Worm (Caenorhabditis elegans) whole organism, late embryonic: ENCODE results near the gene R13H9.6.

Experiments
- C08G9.2 ChIP-seq: sonication (generic microtip); optimal IDR thresholded peaks from 2 replicates; lab custom pipeline; 2016; ENCODE audit warnings: mild to moderate bottlenecking, missing genetic modification characterization, moderate library complexity, missing compliant biosample characterization
- C38D4.7 ChIP-seq: fragments of 200-800 bp; sonication (Bioruptor generic); optimal IDR thresholded peaks from 2 replicates; lab custom pipeline; 2018; ENCODE audit warnings: mild to moderate bottlenecking, missing genetic modification characterization, moderate library complexity, missing compliant biosample characterization
- K09A11.1 ChIP-seq: sonication (generic microtip); optimal IDR thresholded peaks from 2 replicates; lab custom pipeline; 2017; ENCODE audit warnings: antibody characterized with exemption, mild to moderate bottlenecking, missing genetic modification characterization, missing compliant biosample characterization; ENCODE audit not compliant: insufficient read depth
- Y22D7AL.16 ChIP-seq: sonication (generic microtip); optimal IDR thresholded peaks from 2 replicates; lab custom pipeline; 2016; ENCODE audit warnings: missing genetic modification characterization, missing compliant biosample characterization
- ceh-14 ChIP-seq: sonication (generic microtip); optimal IDR thresholded peaks from 2 replicates; lab custom pipeline; 2016; ENCODE audit warnings: missing genotype, missing genetic modification characterization, missing compliant biosample characterization
- ceh-18 ChIP-seq: sonication (generic microtip); optimal IDR thresholded peaks from 2 replicates; lab custom pipeline; 2016; ENCODE audit warnings: missing genetic modification characterization, missing compliant biosample characterization
- ceh-2 ChIP-seq: sonication (generic microtip); optimal IDR thresholded peaks from 2 replicates; lab custom pipeline; 2016; ENCODE audit warnings: missing genotype, missing genetic modification characterization, missing compliant biosample characterization
- ceh-31 ChIP-seq: sonication (generic microtip); optimal IDR thresholded peaks from 2 replicates; lab custom pipeline; 2016; ENCODE audit warnings: missing genetic modification characterization, missing compliant biosample characterization
- ceh-45 ChIP-seq: fragments of 200-800 bp; sonication (Bioruptor generic); IDR thresholded peaks from 2 replicates; pipeline ENCODE4 v1.3.6; 2022; ENCODE audit warnings: missing genetic modification reagents, missing genetic modification characterization, missing compliant biosample characterization
- ceh-48 ChIP-seq: sonication (generic microtip); optimal IDR thresholded peaks from 2 replicates; lab custom pipeline; 2016; ENCODE audit warnings: missing genetic modification characterization, inconsistent platforms, missing compliant biosample characterization
- ceh-6 ChIP-seq: fragments of 200-800 bp; sonication (Bioruptor generic); optimal IDR thresholded peaks from 2 replicates; lab custom pipeline; 2018; ENCODE audit warnings: mild to moderate bottlenecking, missing genetic modification characterization, missing compliant biosample characterization
- che-1 ChIP-seq: sonication (generic microtip); optimal IDR thresholded peaks from 2 replicates; lab custom pipeline; 2016; ENCODE audit warnings: mild to moderate bottlenecking, missing genetic modification characterization, missing compliant biosample characterization
- dmd-4 ChIP-seq: sonication (generic microtip); optimal IDR thresholded peaks from 2 replicates; lab custom pipeline; 2016; ENCODE audit warnings: borderline replicate concordance, missing genetic modification characterization, missing compliant biosample characterization
- elt-2 ChIP-seq: sonication (generic microtip); optimal IDR thresholded peaks from 2 replicates; lab custom pipeline; 2016; ENCODE audit warnings: missing genetic modification reagents, missing genetic modification characterization, missing compliant biosample characterization
- eyg-1 ChIP-seq: sonication (generic microtip); optimal IDR thresholded peaks from 2 replicates; lab custom pipeline; 2016; ENCODE audit warnings: missing genotype, missing genetic modification characterization, missing compliant biosample characterization
- fkh-10 ChIP-seq: fragments of 150-350 bp; optimal IDR thresholded peaks from 2 replicates; lab custom pipeline; 2014; ENCODE audit warnings: missing biosample characterization, missing genetic modification reagents, missing genetic modification characterization
- gmeb-2 ChIP-seq: sonication (generic microtip); optimal IDR thresholded peaks from 2 replicates; lab custom pipeline; 2016; ENCODE audit warnings: missing genetic modification characterization, inconsistent platforms, missing compliant biosample characterization
- hlh-15 ChIP-seq: sonication (generic microtip); optimal IDR thresholded peaks from 2 replicates; lab custom pipeline; 2016; ENCODE audit warnings: missing genetic modification characterization, missing compliant biosample characterization
- lin-11 ChIP-seq: fragments of 200-800 bp; sonication (Bioruptor generic); optimal IDR thresholded peaks from 2 replicates; lab custom pipeline; 2018; ENCODE audit warnings: mild to moderate bottlenecking, missing genetic modification characterization, missing compliant biosample characterization
- madf-2 ChIP-seq: sonication (generic microtip); optimal IDR thresholded peaks from 2 replicates; lab custom pipeline; 2017; ENCODE audit warnings: missing genetic modification characterization, missing compliant biosample characterization
- mec-3 ChIP-seq: sonication (generic microtip); optimal IDR thresholded peaks from 2 replicates; lab custom pipeline; 2016; ENCODE audit warnings: borderline replicate concordance, missing genetic modification characterization, missing compliant biosample characterization
- nfya-1 ChIP-seq: sonication (generic microtip); optimal IDR thresholded peaks from 2 replicates; lab custom pipeline; 2017; ENCODE audit warnings: missing genetic modification characterization, mild to moderate bottlenecking, missing compliant biosample characterization, antibody characterized with exemption, moderate library complexity
- nhr-232 ChIP-seq: sonication (generic microtip); optimal IDR thresholded peaks from 2 replicates; lab custom pipeline; 2016; ENCODE audit warnings: missing genetic modification characterization, missing compliant biosample characterization
- npax-4 ChIP-seq: sonication (generic microtip); optimal IDR thresholded peaks from 2 replicates; lab custom pipeline; 2016; ENCODE audit warnings: missing genetic modification characterization, missing compliant biosample characterization
- pag-3 ChIP-seq: sonication (generic microtip); optimal IDR thresholded peaks from 2 replicates; lab custom pipeline; 2016; ENCODE audit warnings: missing compliant biosample characterization, missing genetic modification characterization, borderline replicate concordance
- pat-9 ChIP-seq: fragments of 200-800 bp; sonication (Bioruptor generic); optimal IDR thresholded peaks from 2 replicates; lab custom pipeline; 2018; ENCODE audit warnings: mild to moderate bottlenecking, missing genetic modification characterization, moderate library complexity, missing compliant biosample characterization
- pax-1 ChIP-seq: fragments of 150-350 bp; optimal IDR thresholded peaks from 2 replicates; lab custom pipeline; 2014; ENCODE audit warnings: missing biosample characterization, missing genetic modification characterization
- pha-2 ChIP-seq: sonication (generic microtip); optimal IDR thresholded peaks from 2 replicates; lab custom pipeline; 2017; ENCODE audit warnings: mild to moderate bottlenecking, missing genetic modification characterization, missing compliant biosample characterization
- sox-2 ChIP-seq: fragments of 200-800 bp; sonication (Bioruptor generic); IDR thresholded peaks from 2 replicates; pipeline ENCODE4 v1.3.6; 2022; ENCODE audit warnings: missing genetic modification reagents, missing genetic modification characterization, missing compliant biosample characterization
- sox-4 ChIP-seq: sonication (generic microtip); optimal IDR thresholded peaks from 2 replicates; lab custom pipeline; 2017; ENCODE audit warnings: mild to moderate bottlenecking, missing genetic modification characterization, inconsistent platforms, missing compliant biosample characterization
- syd-9 ChIP-seq: sonication (generic microtip); optimal IDR thresholded peaks from 2 replicates; lab custom pipeline; 2016; ENCODE audit warnings: mild to moderate bottlenecking, missing genetic modification characterization, moderate library complexity, missing compliant biosample characterization
- tbx-2 ChIP-seq: sonication (generic microtip); optimal IDR thresholded peaks from 2 replicates; lab custom pipeline; 2016; ENCODE audit warnings: missing genetic modification characterization, missing compliant biosample characterization
- ttx-3 ChIP-seq: sonication (generic microtip); optimal IDR thresholded peaks from 2 replicates; lab custom pipeline; 2016; ENCODE audit warnings: missing genetic modification reagents, missing genetic modification characterization, missing compliant biosample characterization
- unc-3 ChIP-seq, 2 experiments: fragments of 200-800 bp in 1 of 2; sonication (Bioruptor generic) in 1 of 2; sonication (generic microtip) in 1 of 2; conservative IDR thresholded peaks in 1 of 2; optimal IDR thresholded peaks in 1 of 2; 2 replicates each; pipeline versions ENCODE4 v1.3.6 to Lab custom; 2016 to 2022; ENCODE audit warnings: missing compliant biosample characterization in 2 of 2, missing genetic modification characterization in 2 of 2, missing genetic modification reagents in 1 of 2
- zip-5 ChIP-seq: sonication (generic microtip); optimal IDR thresholded peaks from 2 replicates; lab custom pipeline; 2016; ENCODE audit warnings: missing genetic modification characterization, missing compliant biosample characterization

R13H9.6 gene

ce11 chrIV:5055964-5056588 is 12.4 kb downstream of the R13H9.6 start, which contains the start of gene msp-55:
Gene msp-55 (minus strand): TSS chrIV:5056014.
- no peak for TF ChIP-seq ttx-3 (tag; lab: Kevin White, UChicago)

ce11 chrIV:5054297-5054696 is 14.1 kb downstream of the R13H9.6 start:
- TF ChIP-seq gmeb-2, result no peak
- TF ChIP-seq fkh-10 (GFP tag; lab: Kevin White, UChicago), result no peak
- no peak for TF ChIP-seq hlh-15 (tag; lab: Kevin White, UChicago)
- no peak for TF ChIP-seq ceh-18 (tag; lab: Kevin White, UChicago)
- no peak for TF ChIP-seq ceh-48 (tag; lab: Kevin White, UChicago)
- no peak for TF ChIP-seq elt-2
- TF ChIP-seq madf-2 (tag; lab: Kevin White, UChicago), result no peak
- no peak for TF ChIP-seq pha-2 (tag; lab: Kevin White, UChicago)
- no peak for TF ChIP-seq dmd-4
- no peak for TF ChIP-seq eyg-1 (tag; lab: Kevin White, UChicago)
- TF ChIP-seq unc-3 (GFP tag; conservative IDR thresholded peaks at IDR 0.05; lab: Robert Waterston, UW), result no peak
- TF ChIP-seq unc-3 (tag; optimal IDR thresholded peaks at IDR 0.05; lab: Kevin White, UChicago), result no peak
- TF ChIP-seq che-1 (tag; lab: Kevin White, UChicago), result no peak
- no peak for TF ChIP-seq Y22D7AL.16
- no peak for TF ChIP-seq ceh-6
- no peak for TF ChIP-seq mec-3 (tag; lab: Kevin White, UChicago)
- TF ChIP-seq zip-5 (tag; lab: Kevin White, UChicago), result no peak

ce11 chrIV:5045389-5045788 is 23.1 kb downstream of the R13H9.6 start, which contains the start of gene hot-9:
Gene hot-9 (minus strand): TSS chrIV:5045489.
- TF ChIP-seq sox-2 (no peak), npax-4 (tag; lab: Kevin White, UChicago) (no peak), fkh-10 (GFP tag; lab: Kevin White, UChicago) (no peak), pax-1 (tag; lab: Kevin White, UChicago) (no peak), pag-3 (tag; lab: Kevin White, UChicago) (no peak)

ce11 chrIV:5038744-5039143 is 29.7 kb downstream of the R13H9.6 start:
- TF ChIP-seq C08G9.2 (no peak), lin-11 (peak; percentile 3), pat-9 (tag; lab: Kevin White, UChicago) (peak; percentile 23), C38D4.7 (GFP tag; lab: Kevin White, UChicago) (peak; percentile 26), ceh-45 (0 out of 2 replicates have a peak, but pooled peaks have one; percentile 8), ttx-3 (tag; lab: Kevin White, UChicago) (peak; percentile 39), che-1 (tag; lab: Kevin White, UChicago) (peak; percentile 39), nhr-232 (peak; percentile 32), gmeb-2 (peak; percentile 38), sox-4 (tag; lab: Kevin White, UChicago) (peak; percentile 29), K09A11.1 (tag; lab: Kevin White, UChicago) (no peak), tbx-2 (tag; lab: Kevin White, UChicago) (no peak), ceh-6 (peak; percentile 21), pha-2 (tag; lab: Kevin White, UChicago) (no peak), nfya-1 (peak; percentile 3)

- no peak for TF ChIP-seq ceh-14 (tag; lab: Kevin White, UChicago)
- no peak for TF ChIP-seq ttx-3 (tag; lab: Kevin White, UChicago)
- no peak for TF ChIP-seq syd-9
- TF ChIP-seq hlh-15 (tag; lab: Kevin White, UChicago), result no peak
- TF ChIP-seq che-1 (tag; lab: Kevin White, UChicago), result no peak
- no peak for TF ChIP-seq ceh-31 (tag; lab: Kevin White, UChicago)
- no peak for TF ChIP-seq gmeb-2
- no peak for TF ChIP-seq sox-4 (tag; lab: Kevin White, UChicago)
- TF ChIP-seq ceh-2 (tag; lab: Kevin White, UChicago), result no peak
- TF ChIP-seq eyg-1 (tag; lab: Kevin White, UChicago), result no peak
- no peak for TF ChIP-seq pag-3 (tag; lab: Kevin White, UChicago)
- TF ChIP-seq K09A11.1 (tag; lab: Kevin White, UChicago), result no peak
Observed at ce11 chrIV:5037489-5037888, 31.0 kb downstream of the R13H9.6 start, which contains the start of gene C09B9.1. Gene C09B9.1 (plus strand): TSS chrIV:5037789.
